Worm (Caenorhabditis elegans) whole organism, L3 larva: Measurements from ENCODE around the gene F35F10.13.

Source experiments
- R02D3.7 ChIP-seq: fragments of 150-350 bp; optimal IDR thresholded peaks from 2 replicates; lab custom pipeline; 2014; ENCODE audit warnings: missing biosample characterization, missing genetic modification characterization
- ZK546.5 ChIP-seq: sonication (generic microtip); optimal IDR thresholded peaks from 2 replicates; lab custom pipeline; 2017; ENCODE audit warnings: missing biosample characterization, missing genetic modification characterization
- nhr-11 ChIP-seq: fragments of 150-350 bp; optimal IDR thresholded peaks from 2 replicates; lab custom pipeline; 2014; ENCODE audit warnings: missing biosample characterization, missing genetic modification characterization
- nhr-23 ChIP-seq: fragments of 150-350 bp; optimal IDR thresholded peaks from 2 replicates; lab custom pipeline; 2014; ENCODE audit warnings: missing biosample characterization, missing genetic modification reagents, missing genetic modification characterization
- nhr-28 ChIP-seq: fragments of 150-350 bp; optimal IDR thresholded peaks from 2 replicates; lab custom pipeline; 2014; ENCODE audit warnings: missing biosample characterization, missing genetic modification characterization
- nhr-77 ChIP-seq: fragments of 150-350 bp; optimal IDR thresholded peaks from 2 replicates; lab custom pipeline; 2014; ENCODE audit warnings: missing biosample characterization, missing genetic modification characterization
- tbx-2 ChIP-seq: sonication (generic microtip); optimal IDR thresholded peaks from 2 replicates; lab custom pipeline; 2016; ENCODE audit warnings: mild to moderate bottlenecking, missing genetic modification characterization, missing compliant biosample characterization
- unc-62 ChIP-seq: fragments of 150-350 bp; sonication (generic microtip); optimal IDR thresholded peaks from 4 replicates; lab custom pipeline; 2014; ENCODE audit warnings: missing biosample characterization, missing genetic modification reagents, missing genetic modification characterization
- ztf-11 ChIP-seq: fragments of 150-350 bp; optimal IDR thresholded peaks from 2 replicates; lab custom pipeline; 2014; ENCODE audit warnings: missing biosample characterization, missing genetic modification characterization

DNA sequence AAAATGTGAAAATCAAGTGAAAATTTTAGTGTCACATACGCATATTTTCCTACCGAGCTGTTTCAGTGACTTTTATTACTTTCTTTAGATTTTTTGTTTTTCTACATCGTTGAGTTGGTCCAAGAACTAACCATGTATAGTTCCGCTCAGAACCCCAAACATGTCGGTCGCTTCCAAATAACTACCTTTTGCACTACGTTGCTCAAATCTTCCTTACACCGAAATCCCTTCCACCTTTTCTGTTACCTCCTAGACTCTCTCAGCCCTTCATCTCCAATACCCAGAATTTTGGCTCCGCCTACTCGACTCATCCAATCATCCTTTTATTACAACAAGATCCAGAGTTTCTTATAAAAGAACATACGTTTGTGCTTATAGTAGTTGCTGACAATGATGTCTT, 34.2 kb downstream of the F35F10.13 start, which contains the start of gene F35F10.5:
- TF ChIP-seq nhr-23 (no peak), unc-62 (GFP tag; lab: Kevin White, UChicago) (no peak), nhr-28 (tag; lab: Kevin White, UChicago) (no peak), tbx-2 (tag; lab: Kevin White, UChicago) (no peak), nhr-77 (no peak), ztf-11 (tag; lab: Kevin White, UChicago) (no peak), ZK546.5 (tag; lab: Kevin White, UChicago) (no peak), R02D3.7 (tag; lab: Kevin White, UChicago) (no peak), nhr-11 (tag; lab: Kevin White, UChicago) (no peak)
